Worm (Caenorhabditis elegans) whole organism, young adult: ENCODE data around the gene F28H7.3.

Source experiments
- F55B11.4 ChIP-seq: sonication (generic microtip); optimal IDR thresholded peaks from 2 replicates; lab custom pipeline; 2016; ENCODE audit warnings: missing compliant biosample characterization, missing genetic modification characterization, borderline replicate concordance; ENCODE audit not compliant: insufficient read depth
- K12H6.12 ChIP-seq: fragments of 200-800 bp; sonication (Bioruptor generic); optimal IDR thresholded peaks from 2 replicates; lab custom pipeline; 2018; ENCODE audit warnings: mild to moderate bottlenecking, missing genetic modification characterization, missing compliant biosample characterization
- Y79H2A.3 ChIP-seq: fragments of 200-800 bp; sonication (Bioruptor generic); conservative IDR thresholded peaks from 2 replicates; pipeline ENCODE4 v1.3.6; 2022; ENCODE audit warnings: missing genetic modification reagents, missing genetic modification characterization, missing compliant biosample characterization
- ama-1 ChIP-seq, 3 experiments: fragments of 150-350 bp in 1 of 3; sonication (generic microtip) in 2 of 3; optimal IDR thresholded peaks; 2 replicates each; lab custom pipeline; 2014 to 2018; ENCODE audit warnings: missing biosample characterization in 2 of 3, missing genetic modification characterization in 2 of 3, missing genetic modification reagents in 2 of 3
- madf-3 ChIP-seq: fragments of 200-800 bp; sonication (Bioruptor generic); IDR thresholded peaks from 2 replicates; pipeline ENCODE4 v1.3.6; 2022; ENCODE audit warnings: missing genetic modification reagents, missing genetic modification characterization, missing compliant biosample characterization
- mes-4 ChIP-seq: sonication (generic microtip); optimal IDR thresholded peaks from 2 replicates; lab custom pipeline; 2016; ENCODE audit warnings: missing genotype, missing genetic modification characterization, missing compliant biosample characterization
- unc-62 ChIP-seq: fragments of 150-350 bp; optimal IDR thresholded peaks from 2 replicates; lab custom pipeline; 2014; ENCODE audit warnings: missing biosample characterization, missing genetic modification reagents, missing genetic modification characterization
- zfh-2 ChIP-seq: fragments of 200-800 bp; sonication (Bioruptor generic); conservative IDR thresholded peaks from 2 replicates; pipeline ENCODE4 v1.3.6; 2022; ENCODE audit warnings: missing genetic modification reagents, missing genetic modification characterization, missing compliant biosample characterization

ce11 chrV:10768892-10769291 lies 18.3 kb upstream of the F28H7.3 start:
- TF ChIP-seq unc-62 (GFP tag; lab: Kevin White, UChicago) = no peak
- no peak for TF ChIP-seq mes-4 (tag; lab: Kevin White, UChicago)
- no peak for TF ChIP-seq F55B11.4 (tag; lab: Kevin White, UChicago)
- no peak for TF ChIP-seq madf-3 (GFP tag; lab: Robert Waterston, UW)
- no peak for TF ChIP-seq ama-1 (optimal IDR thresholded peaks at IDR 0.05; lab: Kevin White, UChicago)
- TF ChIP-seq ama-1 (GFP tag; optimal IDR thresholded peaks at IDR 0.05; lab: Kevin White, UChicago) = no peak
- TF ChIP-seq zfh-2 (GFP tag; lab: Robert Waterston, UW) = no peak
- TF ChIP-seq K12H6.12 (tag; lab: Kevin White, UChicago) = no peak
- no peak for TF ChIP-seq Y79H2A.3 (GFP tag; lab: Robert Waterston, UW)
